Fruit fly (Drosophila melanogaster) Kc167 (cell line): ENCODE data around the gene CG42674.

Experiments
- Myc ChIP-seq: fragments of >200 bp; optimal IDR thresholded peaks from 2 replicates; lab custom pipeline; 2017; ENCODE audit warnings: missing external identifiers
- Sin3A ChIP-seq: fragments of >200 bp; optimal IDR thresholded peaks from 2 replicates; lab custom pipeline; 2018; ENCODE audit warnings: missing external identifiers
- h ChIP-seq: fragments of >200 bp; optimal IDR thresholded peaks from 3 replicates; lab custom pipeline; 2018; ENCODE audit warnings: missing external identifiers
- insv ChIP-seq: fragments of >200 bp; optimal IDR thresholded peaks from 3 replicates; lab custom pipeline; 2018; ENCODE audit warnings: missing external identifiers
- psq ChIP-seq: fragments of >200 bp; optimal IDR thresholded peaks from 2 replicates; lab custom pipeline; 2017; ENCODE audit warnings: missing external identifiers
- ttk ChIP-seq: sonication (Bioruptor generic); optimal IDR thresholded peaks from 2 replicates; lab custom pipeline; 2017; ENCODE audit warnings: missing external identifiers

CG42674 gene

dm6 chr3L:20126106-20126505, 72.0 kb downstream of the CG42674 start:
- TF ChIP-seq Sin3A (lab: Kevin White, UChicago) (no peak), h (no peak), Myc (lab: Kevin White, UChicago) (no peak), insv (lab: Kevin White, UChicago) (no peak)

- TF ChIP-seq psq (lab: Kevin White, UChicago) (no peak), Sin3A (lab: Kevin White, UChicago) (no peak), h (no peak), Myc (lab: Kevin White, UChicago) (no peak), insv (lab: Kevin White, UChicago) (no peak)
Measured at dm6 chr3L:20123038-20123437, 75.1 kb downstream of the CG42674 start.

- TF ChIP-seq insv (lab: Kevin White, UChicago) (no peak), psq (lab: Kevin White, UChicago) (no peak), h (no peak), ttk (lab: Kevin White, UChicago) (no peak), Sin3A (lab: Kevin White, UChicago) (no peak), Myc (lab: Kevin White, UChicago) (no peak)
Measured at dm6 chr3L:20112797-20113368, 85.2 kb downstream of the CG42674 start, which contains the start of gene CG14187. CG14187 (minus strand) TSS chr3L:20112847.

dm6 chr3L:20111434-20111833, 86.7 kb downstream of the CG42674 start, which contains the start of gene Ir76b:
Ir76b (minus strand) TSS chr3L:20111534.
- TF ChIP-seq Myc (lab: Kevin White, UChicago) (no peak), Sin3A (lab: Kevin White, UChicago) (no peak), ttk (lab: Kevin White, UChicago) (no peak), psq (lab: Kevin White, UChicago) (no peak), h (no peak), insv (lab: Kevin White, UChicago) (no peak)

- TF ChIP-seq h, result no peak
- TF ChIP-seq psq (lab: Kevin White, UChicago), result no peak
- no peak for TF ChIP-seq ttk (lab: Kevin White, UChicago)
- TF ChIP-seq insv (lab: Kevin White, UChicago), result no peak
- TF ChIP-seq Sin3A (lab: Kevin White, UChicago), result no peak
- no peak for TF ChIP-seq Myc (lab: Kevin White, UChicago)
Measured at dm6 chr3L:20105794-20106193, 92.3 kb downstream of the CG42674 start, which contains the start of gene CG14185. CG14185 (plus strand) TSS chr3L:20106094.

- no peak for TF ChIP-seq ttk (lab: Kevin White, UChicago)
- no peak for TF ChIP-seq insv (lab: Kevin White, UChicago)
- no peak for TF ChIP-seq psq (lab: Kevin White, UChicago)
- TF ChIP-seq h, result no peak
- TF ChIP-seq Myc (lab: Kevin White, UChicago), result no peak
- no peak for TF ChIP-seq Sin3A (lab: Kevin White, UChicago)
Measured at dm6 chr3L:20104543-20105046, 93.5 kb downstream of the CG42674 start.

- TF ChIP-seq insv (lab: Kevin White, UChicago) (no peak), h (no peak), ttk (lab: Kevin White, UChicago) (no peak), Myc (lab: Kevin White, UChicago) (no peak)
Measured at dm6 chr3L:20103777-20104542, 94.2 kb downstream of the CG42674 start, which contains the start of gene CG14186. CG14186 (minus strand) TSS chr3L:20103827.
